Worm (Caenorhabditis elegans): Measurements from ENCODE around the gene srb-16.
A peak's percentile ranks its signal among the peaks of the same experiment; 100 is the strongest.

Gene srb-16

DNA sequence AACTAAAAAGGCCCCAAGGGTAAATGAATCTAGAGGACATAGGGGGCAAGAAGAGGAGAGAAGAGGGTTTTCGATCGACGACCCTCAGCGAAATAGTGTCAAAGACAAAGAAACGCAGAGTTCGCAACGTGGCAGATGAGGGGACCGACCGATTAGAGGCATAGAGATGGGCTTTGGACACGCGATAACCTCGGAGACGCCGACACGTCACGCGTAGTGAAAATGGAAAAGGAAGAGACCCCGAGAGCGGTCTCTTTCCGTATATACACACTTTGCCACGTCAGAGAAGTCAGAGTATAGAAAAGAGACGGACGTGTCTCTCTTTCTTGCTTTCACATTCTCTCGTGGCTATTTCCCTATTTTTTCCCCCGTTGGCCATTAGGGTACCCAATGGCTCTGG, 30.8 kb upstream of the srb-16 start:
- no peak for TF ChIP-seq nhr-237 (tag; optimal IDR thresholded peaks at IDR 0.05)
- peak; percentile 48 for TF ChIP-seq sptf-1 (tag; optimal IDR thresholded peaks at IDR 0.05)
- TF ChIP-seq elt-3 (tag; optimal IDR thresholded peaks at IDR 0.05): peak; percentile 58
- no peak for TF ChIP-seq M03D4.4 (tag; optimal IDR thresholded peaks at IDR 0.05)
- TF ChIP-seq drap-1 (GFP tag; optimal IDR thresholded peaks at IDR 0.05): peak; percentile 71
- peak; percentile 35 for TF ChIP-seq ham-2 (GFP tag; optimal IDR thresholded peaks at IDR 0.05)
- peak; percentile 71 for TF ChIP-seq ces-1 (GFP tag; optimal IDR thresholded peaks at IDR 0.05)
- peak; percentile 55 for TF ChIP-seq mep-1 (tag; optimal IDR thresholded peaks at IDR 0.05)
- peak; percentile 76 for TF ChIP-seq elt-1 (tag; optimal IDR thresholded peaks at IDR 0.05; ENCODE audit: borderline replicate concordance, insufficient read depth)
- TF ChIP-seq ceh-39 (tag; optimal IDR thresholded peaks at IDR 0.05): no peak
- TF ChIP-seq hlh-1 (tag; optimal IDR thresholded peaks at IDR 0.05): peak; percentile 40
- peak; percentile 57 for TF ChIP-seq mls-2 (tag; optimal IDR thresholded peaks at IDR 0.05)
- peak; percentile 34 for TF ChIP-seq ztf-11 (tag; optimal IDR thresholded peaks at IDR 0.05)
- peak; percentile 17 for TF ChIP-seq lsy-2 (tag; optimal IDR thresholded peaks at IDR 0.05)
- TF ChIP-seq nhr-2 (tag; optimal IDR thresholded peaks at IDR 0.05): peak; percentile 75
- TF ChIP-seq bed-3 (GFP tag; optimal IDR thresholded peaks at IDR 0.05): no peak
- peak; percentile 75 for TF ChIP-seq unc-62 (GFP tag; optimal IDR thresholded peaks at IDR 0.05)
- peak; percentile 80 for TF ChIP-seq unc-120 (tag; optimal IDR thresholded peaks at IDR 0.05; ENCODE audit: poor library complexity, severe bottlenecking)
- TF ChIP-seq cnd-1 (tag; optimal IDR thresholded peaks at IDR 0.05): peak; percentile 64

DNA sequence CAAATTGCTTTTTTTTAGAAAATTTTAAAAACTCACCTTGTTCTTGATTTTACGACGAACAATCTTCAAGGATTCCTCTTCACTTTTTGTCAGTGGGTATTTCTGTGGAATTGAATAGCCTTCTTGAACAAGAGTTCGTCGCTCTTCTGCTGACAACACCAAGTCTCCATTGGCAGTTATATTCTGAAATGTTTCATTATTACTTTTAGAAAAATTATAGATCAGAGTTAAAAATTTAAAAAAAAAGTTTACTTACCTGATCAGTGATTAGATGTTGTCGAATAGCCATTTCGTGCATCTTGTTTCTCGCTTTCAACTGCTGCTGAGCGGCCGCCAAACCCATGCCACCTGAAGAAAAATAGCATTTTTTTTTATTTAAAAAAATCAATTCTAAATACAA, 29.5 kb upstream of the srb-16 start:
- TF ChIP-seq sem-2 (GFP tag; optimal IDR thresholded peaks at IDR 0.05): no peak
- TF ChIP-seq nhr-28 (tag; optimal IDR thresholded peaks at IDR 0.05): no peak
- no peak for TF ChIP-seq mep-1 (tag; optimal IDR thresholded peaks at IDR 0.05)
- TF ChIP-seq unc-120 (tag; optimal IDR thresholded peaks at IDR 0.05; ENCODE audit: poor library complexity, severe bottlenecking): no peak
- no peak for TF ChIP-seq pha-4 (tag; optimal IDR thresholded peaks at IDR 0.05)
- no peak for TF ChIP-seq nhr-2 (tag; optimal IDR thresholded peaks at IDR 0.05)

DNA sequence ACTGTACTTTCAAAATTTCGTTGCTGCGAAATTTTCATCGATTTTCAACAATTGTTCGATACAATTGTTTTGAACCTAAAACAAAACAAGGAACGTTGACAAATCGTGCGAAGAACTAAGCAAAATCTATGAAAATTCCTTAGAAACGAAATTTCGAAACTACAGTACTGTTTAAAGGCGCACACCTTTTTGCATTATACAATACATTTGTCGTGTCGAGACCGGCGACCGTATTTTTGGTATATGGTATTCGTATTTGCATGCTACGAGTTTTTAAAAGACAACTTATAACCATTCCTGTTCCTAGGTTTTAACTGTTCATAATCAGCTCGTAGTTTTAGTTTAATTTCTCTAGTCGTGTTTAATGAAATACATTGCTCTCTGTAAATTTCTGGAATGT, 27.9 kb upstream of the srb-16 start:
- TF ChIP-seq ceh-83 (GFP tag; optimal IDR thresholded peaks at IDR 0.05): no peak
- no peak for TF ChIP-seq mls-2 (tag; optimal IDR thresholded peaks at IDR 0.05)
- no peak for TF ChIP-seq lin-13 (tag; optimal IDR thresholded peaks at IDR 0.05)
- TF ChIP-seq ceh-43 (GFP tag; optimal IDR thresholded peaks at IDR 0.05): no peak
- TF ChIP-seq ztf-11 (tag; optimal IDR thresholded peaks at IDR 0.05): no peak
- TF ChIP-seq ces-1 (GFP tag; optimal IDR thresholded peaks at IDR 0.05): no peak
- no peak for TF ChIP-seq snpc-4 (tag; optimal IDR thresholded peaks at IDR 0.05)
- TF ChIP-seq elt-1 (tag; optimal IDR thresholded peaks at IDR 0.05; ENCODE audit: borderline replicate concordance, insufficient read depth): no peak
- no peak for TF ChIP-seq drap-1 (GFP tag; optimal IDR thresholded peaks at IDR 0.05)
- TF ChIP-seq lsy-2 (tag; optimal IDR thresholded peaks at IDR 0.05): no peak
- TF ChIP-seq zip-8 (tag; optimal IDR thresholded peaks at IDR 0.05): no peak
- no peak for TF ChIP-seq bed-3 (GFP tag; optimal IDR thresholded peaks at IDR 0.05)

DNA sequence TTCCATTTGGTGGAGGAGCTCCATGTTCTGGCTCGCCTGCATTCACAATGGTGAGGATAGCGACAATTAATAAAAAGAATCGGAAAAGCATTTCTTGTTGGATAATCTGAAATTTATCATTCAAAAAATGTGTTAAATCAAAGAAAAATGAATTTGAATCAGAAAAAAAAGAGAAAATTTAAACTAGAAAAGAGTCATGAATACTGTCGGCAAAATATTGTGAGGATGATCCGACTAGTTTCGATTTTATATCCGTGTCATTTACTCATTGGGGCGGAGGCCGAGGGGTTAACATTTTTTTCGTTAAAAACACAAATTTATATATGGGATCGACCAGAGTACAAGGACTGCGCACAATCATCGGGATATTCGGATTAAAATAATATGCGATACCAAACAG, 27.2 kb upstream of the srb-16 start, which contains the start of gene C27D6.12:
C27D6.12 (minus strand) TSS at position 101 of the 400 bp plus-strand sequence.
- TF ChIP-seq mls-2 (tag; optimal IDR thresholded peaks at IDR 0.05) (no peak), ceh-83 (GFP tag; optimal IDR thresholded peaks at IDR 0.05) (no peak), unc-39 (tag; optimal IDR thresholded peaks at IDR 0.05) (no peak)

DNA sequence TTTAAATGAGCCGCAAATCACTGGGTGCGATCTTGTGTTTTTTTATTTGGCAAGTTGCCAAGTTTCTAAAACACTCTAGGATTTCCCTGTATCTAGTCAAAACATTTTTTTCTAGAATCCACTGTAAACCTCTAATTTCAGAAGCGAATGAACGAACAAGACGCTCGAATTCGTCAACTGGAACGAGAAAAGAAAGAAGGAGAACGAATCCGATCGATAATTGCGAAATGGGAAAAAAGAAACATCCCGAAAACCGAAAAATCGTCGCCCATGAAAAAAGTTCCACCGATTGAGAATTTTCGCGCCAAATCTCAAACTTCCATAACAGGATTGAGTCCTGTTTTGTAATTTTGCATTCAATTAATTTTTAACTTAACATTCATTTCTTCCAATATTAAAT, 26.2 kb upstream of the srb-16 start:
- TF ChIP-seq hlh-1 (tag; optimal IDR thresholded peaks at IDR 0.05): no peak
- TF ChIP-seq unc-62 (GFP tag; optimal IDR thresholded peaks at IDR 0.05): no peak
- TF ChIP-seq blmp-1 (tag; optimal IDR thresholded peaks at IDR 0.05): no peak
- TF ChIP-seq ceh-43 (GFP tag; optimal IDR thresholded peaks at IDR 0.05): no peak
- no peak for TF ChIP-seq nhr-76 (tag; optimal IDR thresholded peaks at IDR 0.05)
- no peak for TF ChIP-seq cnd-1 (tag; optimal IDR thresholded peaks at IDR 0.05)
- no peak for TF ChIP-seq mep-1 (tag; optimal IDR thresholded peaks at IDR 0.05)
- no peak for TF ChIP-seq elt-1 (tag; optimal IDR thresholded peaks at IDR 0.05; ENCODE audit: borderline replicate concordance, insufficient read depth)
- TF ChIP-seq bed-3 (GFP tag; optimal IDR thresholded peaks at IDR 0.05): no peak
- TF ChIP-seq unc-39 (tag; optimal IDR thresholded peaks at IDR 0.05): no peak
- no peak for TF ChIP-seq elt-3 (tag; optimal IDR thresholded peaks at IDR 0.05)
- TF ChIP-seq lin-32 (GFP tag; optimal IDR thresholded peaks at IDR 0.05): no peak
- no peak for TF ChIP-seq nhr-28 (tag; optimal IDR thresholded peaks at IDR 0.05)

Measured in whole organism, mixed stage, embryonic.